Fruit fly (Drosophila melanogaster) whole organism, embryonic: ENCODE results near the gene GluProRS.

Experiments
- BEAF-32 ChIP-seq: fragments of 200-800 bp; sonication (Bioruptor generic); optimal IDR thresholded peaks from 3 replicates; lab custom pipeline; 2017; ENCODE audit warnings: missing biosample characterization, missing genetic modification characterization, mild to moderate bottlenecking, moderate library complexity, missing genetic modification reagents
- CG10431 ChIP-seq: fragments of 200-800 bp; sonication (Bioruptor generic); optimal IDR thresholded peaks from 3 replicates; lab custom pipeline; 2018; ENCODE audit warnings: missing biosample characterization, mild to moderate bottlenecking, missing genetic modification characterization
- CG12299 ChIP-seq: fragments of 200-800 bp; sonication (Bioruptor generic); optimal IDR thresholded peaks from 2 replicates; lab custom pipeline; 2018; ENCODE audit warnings: missing biosample characterization, mild to moderate bottlenecking, missing genetic modification characterization
- CG13123 ChIP-seq: fragments of 200-800 bp; sonication (Bioruptor generic); optimal IDR thresholded peaks from 2 replicates; lab custom pipeline; 2016; ENCODE audit warnings: missing biosample characterization, missing genetic modification characterization
- CG13624 ChIP-seq: fragments of 200-800 bp; sonication (Bioruptor generic); optimal IDR thresholded peaks from 2 replicates; lab custom pipeline; 2016; ENCODE audit warnings: missing biosample characterization, missing genetic modification characterization
- CG14860 ChIP-seq: fragments of 200-800 bp; sonication (Bioruptor generic); IDR thresholded peaks from 3 replicates; pipeline ENCODE4 v1.3.6; 2022; ENCODE audit warnings: missing biosample characterization, missing genetic modification characterization; ENCODE audit not compliant: partially characterized antibody
- CG1792 ChIP-seq: fragments of 200-800 bp; sonication (Bioruptor generic); optimal IDR thresholded peaks from 2 replicates; lab custom pipeline; 2016; ENCODE audit warnings: missing biosample characterization, missing genetic modification characterization
- CG18011 ChIP-seq: fragments of 200-800 bp; sonication (Bioruptor generic); optimal IDR thresholded peaks from 2 replicates; lab custom pipeline; 2017; ENCODE audit warnings: missing biosample characterization, missing genetic modification characterization, mild to moderate bottlenecking, moderate library complexity, missing genotype
- CG18764 ChIP-seq: fragments of 200-800 bp; sonication (Bioruptor generic); optimal IDR thresholded peaks from 3 replicates; lab custom pipeline; 2016; ENCODE audit warnings: missing biosample characterization, missing genetic modification characterization
- CG2199 ChIP-seq: fragments of 200-800 bp; sonication (Bioruptor generic); IDR thresholded peaks from 3 replicates; pipeline ENCODE4 v1.3.6; 2022; ENCODE audit warnings: missing biosample characterization, missing genetic modification characterization
- CG6654 ChIP-seq: fragments of 200-800 bp; sonication (Bioruptor generic); optimal IDR thresholded peaks from 2 replicates; lab custom pipeline; 2017; ENCODE audit warnings: missing biosample characterization, mild to moderate bottlenecking, missing genetic modification characterization
- CG7786 ChIP-seq: fragments of 200-800 bp; sonication (Bioruptor generic); optimal IDR thresholded peaks from 2 replicates; lab custom pipeline; 2016; ENCODE audit warnings: missing biosample characterization, missing genetic modification characterization
- CG7928 ChIP-seq: fragments of 200-800 bp; sonication (Bioruptor generic); optimal IDR thresholded peaks from 2 replicates; lab custom pipeline; 2017; ENCODE audit warnings: missing biosample characterization, mild to moderate bottlenecking, missing genetic modification characterization
- CG8281 ChIP-seq: fragments of 200-800 bp; sonication (Bioruptor generic); optimal IDR thresholded peaks from 2 replicates; lab custom pipeline; 2018; ENCODE audit warnings: missing biosample characterization, mild to moderate bottlenecking, missing genetic modification characterization, moderate library complexity
- CG8388 ChIP-seq: fragments of 200-800 bp; sonication (Bioruptor generic); optimal IDR thresholded peaks from 2 replicates; lab custom pipeline; 2019; ENCODE audit warnings: missing biosample characterization, mild to moderate bottlenecking, missing genetic modification characterization, moderate library complexity
- CG8944 ChIP-seq: fragments of 200-800 bp; sonication (Bioruptor generic); optimal IDR thresholded peaks from 3 replicates; lab custom pipeline; 2016; ENCODE audit warnings: missing biosample characterization, missing genetic modification characterization
- CG9817 ChIP-seq: fragments of 200-800 bp; sonication (Bioruptor generic); optimal IDR thresholded peaks from 2 replicates; lab custom pipeline; 2018; ENCODE audit warnings: missing biosample characterization, mild to moderate bottlenecking, missing genetic modification characterization, moderate library complexity
- CG9876 ChIP-seq: fragments of 200-800 bp; sonication (Bioruptor generic); optimal IDR thresholded peaks from 2 replicates; lab custom pipeline; 2016; ENCODE audit warnings: missing biosample characterization, missing genetic modification characterization
- CHES-1-like ChIP-seq: fragments of 200-800 bp; sonication (Bioruptor generic); optimal IDR thresholded peaks from 2 replicates; lab custom pipeline; 2016; ENCODE audit warnings: missing biosample characterization, missing genetic modification characterization
- Dek ChIP-seq: fragments of 200-800 bp; sonication (Bioruptor generic); optimal IDR thresholded peaks from 3 replicates; lab custom pipeline; 2019; ENCODE audit warnings: missing biosample characterization, mild to moderate bottlenecking, missing genetic modification characterization, moderate library complexity
- Dp ChIP-seq: fragments of 200-800 bp; sonication (Bioruptor generic); optimal IDR thresholded peaks from 2 replicates; lab custom pipeline; 2018; ENCODE audit warnings: missing biosample characterization, mild to moderate bottlenecking, missing genetic modification characterization, moderate library complexity
- Fer1 ChIP-seq: fragments of 200-800 bp; sonication (Bioruptor generic); optimal IDR thresholded peaks from 2 replicates; lab custom pipeline; 2017; ENCODE audit warnings: missing biosample characterization, mild to moderate bottlenecking, missing genetic modification characterization
- HLHmδ ChIP-seq: fragments of 200-800 bp; sonication (Bioruptor generic); optimal IDR thresholded peaks from 2 replicates; lab custom pipeline; 2018; ENCODE audit warnings: missing biosample characterization, mild to moderate bottlenecking, missing genetic modification characterization, moderate library complexity
- Hr51 ChIP-seq, 2 experiments: fragments of 200-800 bp; sonication (Bioruptor generic); optimal IDR thresholded peaks; 2 replicates in 1 of 2; 3 replicates in 1 of 2; lab custom pipeline; 2016 to 2018; ENCODE audit warnings: missing biosample characterization in 2 of 2, missing genetic modification characterization in 2 of 2, mild to moderate bottlenecking in 1 of 2, moderate library complexity in 1 of 2
- Mad ChIP-seq: fragments of 200-800 bp; sonication (Bioruptor generic); optimal IDR thresholded peaks from 2 replicates; lab custom pipeline; 2016; ENCODE audit warnings: missing biosample characterization, missing genetic modification characterization
- Mes4 ChIP-seq: fragments of 200-800 bp; sonication (Bioruptor generic); optimal IDR thresholded peaks from 2 replicates; lab custom pipeline; 2016; ENCODE audit warnings: missing biosample characterization, missing genetic modification characterization
- PHDP ChIP-seq: fragments of 200-800 bp; sonication (Bioruptor generic); optimal IDR thresholded peaks from 3 replicates; lab custom pipeline; 2018; ENCODE audit warnings: missing biosample characterization, mild to moderate bottlenecking, missing genetic modification characterization, moderate library complexity
- Sox102F ChIP-seq: fragments of 200-800 bp; sonication (Bioruptor generic); optimal IDR thresholded peaks from 2 replicates; lab custom pipeline; 2018; ENCODE audit warnings: missing biosample characterization, mild to moderate bottlenecking, missing genetic modification characterization, moderate library complexity
- YL-1 ChIP-seq: fragments of 200-800 bp; sonication (Bioruptor generic); optimal IDR thresholded peaks from 3 replicates; lab custom pipeline; 2017; ENCODE audit warnings: missing biosample characterization, mild to moderate bottlenecking, missing genetic modification characterization
- btn ChIP-seq: fragments of 200-800 bp; sonication (Bioruptor generic); optimal IDR thresholded peaks from 2 replicates; lab custom pipeline; 2016; ENCODE audit warnings: missing biosample characterization, missing genetic modification characterization
- cas ChIP-seq: fragments of 200-800 bp; sonication (Bioruptor generic); IDR thresholded peaks from 2 replicates; pipeline ENCODE4 v1.3.6; 2022; ENCODE audit warnings: missing biosample characterization, missing genetic modification characterization
- chn ChIP-seq: fragments of 200-800 bp; sonication (Bioruptor generic); optimal IDR thresholded peaks from 2 replicates; lab custom pipeline; 2016; ENCODE audit warnings: missing biosample characterization, missing genetic modification characterization
- danr ChIP-seq: fragments of 200-800 bp; sonication (Bioruptor generic); IDR thresholded peaks from 2 replicates; pipeline ENCODE4 v1.3.6; 2022; ENCODE audit warnings: missing biosample characterization, missing genetic modification characterization
- disco-r ChIP-seq: fragments of 200-800 bp; sonication (Bioruptor generic); optimal IDR thresholded peaks from 2 replicates; lab custom pipeline; 2016; ENCODE audit warnings: missing biosample characterization, missing genetic modification characterization
- dysf ChIP-seq: fragments of 200-800 bp; sonication (Bioruptor generic); IDR thresholded peaks from 3 replicates; pipeline ENCODE4 v1.3.6; 2022; ENCODE audit warnings: missing biosample characterization, missing genetic modification characterization
- ems ChIP-seq: fragments of 200-800 bp; sonication (Bioruptor generic); optimal IDR thresholded peaks from 3 replicates; lab custom pipeline; 2016; ENCODE audit warnings: missing biosample characterization, missing genetic modification characterization
- esg ChIP-seq: fragments of 200-800 bp; sonication (Bioruptor generic); conservative IDR thresholded peaks from 2 replicates; pipeline ENCODE4 v1.3.6; 2022; ENCODE audit warnings: missing biosample characterization, missing genetic modification characterization
- fd102C ChIP-seq: fragments of 200-800 bp; sonication (Bioruptor generic); optimal IDR thresholded peaks from 2 replicates; lab custom pipeline; 2018; ENCODE audit warnings: missing biosample characterization, mild to moderate bottlenecking, missing genetic modification characterization, moderate library complexity
- fd64A ChIP-seq: fragments of 200-800 bp; sonication (Bioruptor generic); optimal IDR thresholded peaks from 3 replicates; lab custom pipeline; 2018; ENCODE audit warnings: missing biosample characterization, mild to moderate bottlenecking, missing genetic modification characterization
- ftz-f1 ChIP-seq: fragments of 200-800 bp; sonication (Bioruptor generic); optimal IDR thresholded peaks from 2 replicates; lab custom pipeline; 2016; ENCODE audit warnings: missing biosample characterization, missing genetic modification characterization
- gro ChIP-seq: fragments of 200-800 bp; sonication (Bioruptor generic); optimal IDR thresholded peaks from 2 replicates; lab custom pipeline; 2016; ENCODE audit warnings: missing biosample characterization, missing genetic modification characterization
- her ChIP-seq: fragments of 200-800 bp; sonication (Bioruptor generic); optimal IDR thresholded peaks from 2 replicates; lab custom pipeline; 2016; ENCODE audit warnings: missing biosample characterization, missing genetic modification characterization
- hth ChIP-seq: fragments of >200 bp; optimal IDR thresholded peaks from 2 replicates; lab custom pipeline; 2017; ENCODE audit warnings: inconsistent platforms
- kay ChIP-seq: fragments of 200-800 bp; sonication (Bioruptor generic); optimal IDR thresholded peaks from 2 replicates; lab custom pipeline; 2016; ENCODE audit warnings: missing biosample characterization, missing genetic modification characterization
- kni ChIP-seq: fragments of 200-800 bp; sonication (Bioruptor generic); optimal IDR thresholded peaks from 3 replicates; lab custom pipeline; 2017; ENCODE audit warnings: mild to moderate bottlenecking, missing biosample characterization, missing genetic modification reagents, missing genetic modification characterization
- lbe ChIP-seq: fragments of 200-800 bp; sonication (Bioruptor generic); optimal IDR thresholded peaks from 2 replicates; lab custom pipeline; 2016; ENCODE audit warnings: missing biosample characterization, mild to moderate bottlenecking, missing genetic modification characterization
- mam ChIP-seq: fragments of 200-800 bp; sonication (Bioruptor generic); optimal IDR thresholded peaks from 3 replicates; lab custom pipeline; 2016; ENCODE audit warnings: missing biosample characterization, missing genetic modification characterization
- mld ChIP-seq: fragments of 200-800 bp; sonication (Bioruptor generic); IDR thresholded peaks from 3 replicates; pipeline ENCODE4 v1.3.6; 2022; ENCODE audit warnings: missing biosample characterization, missing genetic modification characterization; ENCODE audit not compliant: partially characterized antibody
- nerfin-2 ChIP-seq: fragments of 200-800 bp; sonication (Bioruptor generic); IDR thresholded peaks from 2 replicates; pipeline ENCODE4 v1.3.6; 2022; ENCODE audit warnings: missing biosample characterization, missing genetic modification characterization; ENCODE audit not compliant: partially characterized antibody
- rib ChIP-seq: fragments of 200-800 bp; sonication (Bioruptor generic); IDR thresholded peaks from 2 replicates; pipeline ENCODE4 v1.3.6; 2022; ENCODE audit warnings: missing biosample characterization, missing genetic modification characterization
- sob ChIP-seq: fragments of 200-800 bp; sonication (Bioruptor generic); IDR thresholded peaks from 2 replicates; pipeline ENCODE4 v1.3.6; 2022; ENCODE audit warnings: missing biosample characterization, missing genetic modification characterization
- usp ChIP-seq: fragments of >200 bp; optimal IDR thresholded peaks from 2 replicates; lab custom pipeline; 2017; ENCODE audit warnings: missing biosample characterization, missing genetic modification characterization

Gene GluProRS

DNA sequence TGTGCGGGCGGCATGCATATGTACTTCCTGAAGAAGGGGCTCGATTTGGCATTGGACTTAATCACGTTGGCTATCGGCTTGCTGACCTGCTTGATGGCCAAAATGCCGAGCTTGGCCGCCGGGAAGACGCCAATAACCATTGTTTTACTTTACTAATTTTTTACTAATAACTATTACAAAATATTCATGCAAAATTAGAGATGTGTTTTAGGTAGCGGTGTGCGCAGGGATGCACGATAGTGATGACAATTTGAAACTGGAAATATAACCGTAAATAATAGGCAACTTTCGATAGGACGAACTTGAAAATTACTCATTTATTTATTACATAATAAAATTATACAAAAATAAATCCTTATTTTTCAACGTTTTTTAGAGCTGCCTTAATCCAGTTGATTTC is 30.8 kb downstream of the GluProRS start, which contains the start of gene CG13601 (continued):
- TF ChIP-seq dysf (GFP tag; lab: Robert Waterston, UW) (peak; percentile 35; the same call in 2 of the 3 replicates), Fer1 (no peak), hth (no peak), Mad (GFP tag; lab: Kevin White, UChicago) (no peak), ems (GFP tag; lab: Kevin White, UChicago) (no peak), Dek (tag; lab: Kevin White, UChicago) (peak; percentile 18), lbe (GFP tag; lab: Kevin White, UChicago) (peak; percentile 34), BEAF-32 (peak; percentile 82), CG9876 (GFP tag; lab: Kevin White, UChicago) (no peak), kni (no peak), btn (GFP tag; lab: Kevin White, UChicago) (no peak), CHES-1-like (GFP tag; lab: Kevin White, UChicago) (no peak), rib (no peak), chn (GFP tag; lab: Kevin White, UChicago) (no peak), mld (GFP tag; lab: Robert Waterston, UW) (0 out of 3 replicates have a peak, but pooled peaks have one; percentile 29), HLHmδ (GFP tag; lab: Kevin White, UChicago) (no peak), danr (GFP tag; lab: Robert Waterston, UW) (no peak), Mes4 (GFP tag; lab: Kevin White, UChicago) (no peak), CG8388 (no peak), ftz-f1 (GFP tag; lab: Kevin White, UChicago) (no peak), nerfin-2 (GFP tag; lab: Robert Waterston, UW) (peak; percentile 40; the same call in 1 of the 2 replicates), CG18011 (GFP tag; lab: Kevin White, UChicago) (no peak), CG9817 (tag; lab: Kevin White, UChicago) (peak; percentile 12), Dp (peak; percentile 30), CG7928 (GFP tag; lab: Kevin White, UChicago) (peak; percentile 54), CG13624 (no peak), esg (GFP tag; lab: Robert Waterston, UW) (no peak), gro (GFP tag; lab: Kevin White, UChicago) (no peak), CG8281 (tag; lab: Kevin White, UChicago) (no peak), usp (GFP tag; lab: Kevin White, UChicago) (no peak), cas (GFP tag; lab: Robert Waterston, UW) (no peak), her (GFP tag; lab: Kevin White, UChicago) (no peak), Sox102F (GFP tag; lab: Kevin White, UChicago) (no peak), CG6654 (GFP tag; lab: Kevin White, UChicago) (no peak), CG7786 (GFP tag; lab: Kevin White, UChicago) (no peak), CG2199 (GFP tag; lab: Robert Waterston, UW) (no peak), YL-1 (no peak), disco-r (GFP tag; lab: Kevin White, UChicago) (no peak), CG13123 (no peak), fd64A (GFP tag; lab: Kevin White, UChicago) (no peak), mam (GFP tag; lab: Kevin White, UChicago) (peak; percentile 29), Hr51 (GFP tag; optimal IDR thresholded peaks at IDR 0.05; lab: Kevin White, UChicago) (no peak), CG8944 (GFP tag; lab: Kevin White, UChicago) (no peak), sob (peak; percentile 20; the same call in 1 of the 2 replicates), PHDP (tag; lab: Kevin White, UChicago) (peak; percentile 17), CG18764 (GFP tag; lab: Kevin White, UChicago) (no peak), CG1792 (GFP tag; lab: Kevin White, UChicago) (no peak), kay (no peak), CG14860 (GFP tag; lab: Robert Waterston, UW) (peak; percentile 67), CG12299 (tag; lab: Kevin White, UChicago) (no peak), fd102C (GFP tag; lab: Kevin White, UChicago) (no peak), CG10431 (no peak)
